Fruit fly (Drosophila melanogaster): Measurements from ENCODE around the gene nej.

The nej gene

DNA sequence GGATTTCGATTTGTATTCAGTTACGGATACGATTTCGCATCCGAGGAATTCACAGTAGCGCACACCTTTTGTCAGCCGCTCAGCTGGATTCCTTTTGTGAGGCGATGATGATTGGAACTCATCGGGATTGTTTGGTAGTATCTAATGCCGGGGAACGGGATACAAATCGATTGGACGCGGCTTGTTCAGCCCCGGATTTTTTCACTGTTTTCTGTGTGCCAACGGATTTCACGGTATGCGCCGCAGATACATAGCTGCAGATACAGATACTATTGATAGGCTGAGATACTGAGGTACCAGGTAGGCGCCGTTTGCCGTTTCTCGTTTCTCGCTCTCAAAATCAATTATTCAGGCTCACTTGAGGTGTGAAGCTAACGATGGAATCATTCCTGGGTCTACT, 44.6 kb upstream of the nej start:
- TF ChIP-seq gsb-n (tag; optimal IDR thresholded peaks at IDR 0.05) (peak; percentile 73), CG17328 (GFP tag; IDR thresholded peaks at IDR 0.05) (no peak), prd (optimal IDR thresholded peaks at IDR 0.05) (no peak), prd (GFP tag; IDR thresholded peaks at IDR 0.05) (peak; percentile 57; the same call in 1 of the 3 replicates), Meics (GFP tag; optimal IDR thresholded peaks at IDR 0.05) (no peak), chif (GFP tag; optimal IDR thresholded peaks at IDR 0.05) (no peak), mam (GFP tag; optimal IDR thresholded peaks at IDR 0.05) (no peak), CG1792 (GFP tag; optimal IDR thresholded peaks at IDR 0.05) (no peak), CG3838 (GFP tag; optimal IDR thresholded peaks at IDR 0.05) (no peak), CG2889 (GFP tag; IDR thresholded peaks at IDR 0.05) (no peak), ATbp (GFP tag; optimal IDR thresholded peaks at IDR 0.05) (no peak), lmd (GFP tag; IDR thresholded peaks at IDR 0.05) (no peak), h (optimal IDR thresholded peaks at IDR 0.05) (no peak), zen (tag; optimal IDR thresholded peaks at IDR 0.05) (peak; percentile 34), zfh2 (GFP tag; optimal IDR thresholded peaks at IDR 0.05) (no peak), CG18599 (GFP tag; optimal IDR thresholded peaks at IDR 0.05) (no peak), CG4707 (GFP tag; optimal IDR thresholded peaks at IDR 0.05) (no peak), cad (GFP tag; optimal IDR thresholded peaks at IDR 0.05) (peak; percentile 24), p53 (GFP tag; optimal IDR thresholded peaks at IDR 0.05) (no peak), CG12236 (GFP tag; optimal IDR thresholded peaks at IDR 0.05) (no peak), CG32772 (GFP tag; IDR thresholded peaks at IDR 0.05) (no peak), klu (GFP tag; IDR thresholded peaks at IDR 0.05) (no peak), caup (GFP tag; optimal IDR thresholded peaks at IDR 0.05; ENCODE audit: severe bottlenecking) (no peak), eyg (GFP tag; optimal IDR thresholded peaks at IDR 0.05) (no peak), Dbx (GFP tag; IDR thresholded peaks at IDR 0.05) (no peak), CG10979 (tag; optimal IDR thresholded peaks at IDR 0.05) (no peak), Atf6 (GFP tag; IDR thresholded peaks at IDR 0.05) (no peak), Fer3 (tag; optimal IDR thresholded peaks at IDR 0.05) (no peak)

DNA sequence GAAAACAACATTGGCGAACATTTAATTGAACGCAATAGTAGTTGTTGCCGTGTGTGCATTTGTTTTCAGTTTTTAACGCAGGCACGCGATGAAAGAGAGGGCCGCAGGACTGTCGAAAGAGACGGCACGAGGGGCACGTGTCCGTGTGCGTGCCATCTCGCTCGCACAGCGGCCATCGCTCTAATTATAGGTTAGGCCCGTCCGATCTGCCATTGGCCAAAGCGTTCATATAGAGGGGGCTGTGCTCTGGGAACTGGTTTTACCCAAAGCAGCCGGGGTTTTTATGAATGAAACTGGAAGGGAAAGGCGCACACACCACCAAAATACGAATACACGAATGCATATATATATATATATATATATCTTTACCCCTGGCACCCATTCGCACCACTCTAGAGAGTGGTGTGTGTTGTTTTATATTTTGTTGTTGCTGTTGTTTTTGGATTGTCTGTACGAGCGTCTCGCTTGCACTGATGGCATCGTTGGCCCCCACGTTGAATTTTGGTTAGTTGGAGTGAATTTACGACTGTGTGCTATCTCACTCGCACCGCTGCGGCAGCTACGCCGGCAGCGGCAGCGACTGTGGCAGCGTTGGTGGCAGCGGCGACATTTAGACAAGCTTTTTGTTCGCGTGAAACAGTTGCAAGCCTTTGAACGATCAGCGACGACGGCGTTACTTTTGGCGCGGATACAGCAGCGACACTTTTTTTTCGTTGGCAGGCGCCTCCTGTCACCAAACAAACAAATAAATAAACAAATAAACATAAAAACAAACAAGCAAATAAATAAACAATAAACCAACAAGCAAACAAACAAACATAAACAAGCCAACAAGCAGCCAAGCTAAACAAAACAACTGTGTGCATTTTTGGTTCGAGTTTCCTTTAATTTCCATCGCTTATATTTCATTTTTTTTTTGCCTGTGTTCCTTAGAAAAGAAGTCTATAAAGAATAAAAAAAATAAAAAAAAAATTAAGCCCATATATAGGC, 42.4 kb upstream of the nej start, which contains the start of gene Sp1:
Sp1 (plus strand) TSS at position 636 of the 990 bp plus-strand sequence.
- TF ChIP-seq cg (GFP tag; optimal IDR thresholded peaks at IDR 0.05) (peak; percentile 84), CG13287 (GFP tag; IDR thresholded peaks at IDR 0.05; ENCODE audit: partially characterized antibody) (0 out of 2 replicates have a peak, but pooled peaks have one; percentile 8), CG17829 (tag; optimal IDR thresholded peaks at IDR 0.05) (no peak), danr (GFP tag; IDR thresholded peaks at IDR 0.05) (no peak), fd102C (GFP tag; optimal IDR thresholded peaks at IDR 0.05) (peak; percentile 82), CG14710 (tag; optimal IDR thresholded peaks at IDR 0.05) (peak; percentile 22), Deaf1 (tag; optimal IDR thresholded peaks at IDR 0.05) (peak; percentile 38), Doc2 (GFP tag; IDR thresholded peaks at IDR 0.05) (no peak), CG9727 (GFP tag; optimal IDR thresholded peaks at IDR 0.05) (peak; percentile 53), CG7271 (tag; optimal IDR thresholded peaks at IDR 0.05) (peak; percentile 19), CG17612 (GFP tag; IDR thresholded peaks at IDR 0.05) (no peak), kay (GFP tag; optimal IDR thresholded peaks at IDR 0.05) (no peak), ac (GFP tag; optimal IDR thresholded peaks at IDR 0.05) (peak; percentile 20), gt (GFP tag; IDR thresholded peaks at IDR 0.05) (no peak), HmgZ (tag; optimal IDR thresholded peaks at IDR 0.05) (no peak), CG10321 (GFP tag; IDR thresholded peaks at IDR 0.05) (peak; percentile 94), CG9437 (GFP tag; optimal IDR thresholded peaks at IDR 0.05) (no peak), zen (tag; optimal IDR thresholded peaks at IDR 0.05) (peak; percentile 4), hkb (optimal IDR thresholded peaks at IDR 0.05) (no peak), hkb (GFP tag; IDR thresholded peaks at IDR 0.05) (no peak), CTCF (GFP tag; optimal IDR thresholded peaks at IDR 0.05) (no peak), CG8924 (tag; optimal IDR thresholded peaks at IDR 0.05) (peak; percentile 14), CrebB (tag; optimal IDR thresholded peaks at IDR 0.05) (no peak), CG9215 (GFP tag; IDR thresholded peaks at IDR 0.05) (no peak), Atf3 (GFP tag; optimal IDR thresholded peaks at IDR 0.05) (no peak), CG10979 (tag; optimal IDR thresholded peaks at IDR 0.05) (no peak)

Measured in whole organism, embryonic.